Worm (Caenorhabditis elegans) whole organism, mixed stage, embryonic: ENCODE results near the gene C50D2.2.

Experiments used
- M03D4.4 ChIP-seq: sonication (generic microtip); optimal IDR thresholded peaks from 2 replicates; lab custom pipeline; 2017; ENCODE audit warnings: mild to moderate bottlenecking, missing genetic modification characterization, missing compliant biosample characterization
- bed-3 ChIP-seq: fragments of 200-800 bp; sonication (Bioruptor generic); optimal IDR thresholded peaks from 3 replicates; lab custom pipeline; 2018; ENCODE audit warnings: mild to moderate bottlenecking, missing genetic modification characterization, moderate library complexity, missing compliant biosample characterization
- blmp-1 ChIP-seq: fragments of 150-350 bp; optimal IDR thresholded peaks from 2 replicates; lab custom pipeline; 2014; ENCODE audit warnings: missing biosample characterization, missing genetic modification characterization
- ceh-39 ChIP-seq: fragments of 150-350 bp; optimal IDR thresholded peaks from 2 replicates; lab custom pipeline; 2014; ENCODE audit warnings: missing biosample characterization, missing genetic modification characterization
- ceh-43 ChIP-seq: fragments of 200-800 bp; sonication (Bioruptor generic); optimal IDR thresholded peaks from 2 replicates; lab custom pipeline; 2018; ENCODE audit warnings: mild to moderate bottlenecking, missing genetic modification characterization, moderate library complexity, missing compliant biosample characterization
- ceh-83 ChIP-seq: fragments of 200-800 bp; sonication (Bioruptor generic); optimal IDR thresholded peaks from 2 replicates; lab custom pipeline; 2018; ENCODE audit warnings: mild to moderate bottlenecking, missing genetic modification characterization, missing compliant biosample characterization
- cnd-1 ChIP-seq: fragments of 200-800 bp; sonication (Bioruptor generic); optimal IDR thresholded peaks from 2 replicates; lab custom pipeline; 2018; ENCODE audit warnings: mild to moderate bottlenecking, missing genetic modification characterization, missing compliant biosample characterization
- drap-1 ChIP-seq: fragments of 200-800 bp; sonication (Bioruptor generic); optimal IDR thresholded peaks from 3 replicates; lab custom pipeline; 2018; ENCODE audit warnings: mild to moderate bottlenecking, missing genetic modification characterization, missing compliant biosample characterization
- elt-1 ChIP-seq: sonication (generic microtip); optimal IDR thresholded peaks from 2 replicates; lab custom pipeline; 2017; ENCODE audit warnings: missing genetic modification characterization, mild to moderate bottlenecking, missing compliant biosample characterization, antibody characterized with exemption, moderate library complexity, borderline replicate concordance; ENCODE audit not compliant: insufficient read depth
- elt-3 ChIP-seq: fragments of 150-350 bp; optimal IDR thresholded peaks from 2 replicates; lab custom pipeline; 2014; ENCODE audit warnings: missing biosample characterization, missing genetic modification characterization
- flh-1 ChIP-seq: fragments of 200-800 bp; sonication (Bioruptor generic); optimal IDR thresholded peaks from 2 replicates; lab custom pipeline; 2018; ENCODE audit warnings: mild to moderate bottlenecking, missing genetic modification characterization, moderate library complexity, missing compliant biosample characterization
- ham-2 ChIP-seq: fragments of 200-800 bp; sonication (Bioruptor generic); optimal IDR thresholded peaks from 2 replicates; lab custom pipeline; 2018; ENCODE audit warnings: mild to moderate bottlenecking, missing genetic modification characterization, missing compliant biosample characterization
- hlh-1 ChIP-seq: fragments of 150-350 bp; optimal IDR thresholded peaks from 2 replicates; lab custom pipeline; 2014; ENCODE audit warnings: missing biosample characterization, missing genetic modification reagents, missing genetic modification characterization
- lin-32 ChIP-seq: fragments of 200-800 bp; sonication (Bioruptor generic); optimal IDR thresholded peaks from 2 replicates; lab custom pipeline; 2018; ENCODE audit warnings: mild to moderate bottlenecking, missing genetic modification characterization, missing compliant biosample characterization
- lsy-2 ChIP-seq: fragments of 150-350 bp; optimal IDR thresholded peaks from 2 replicates; lab custom pipeline; 2014; ENCODE audit warnings: missing biosample characterization, missing genetic modification characterization
- mab-5 ChIP-seq: fragments of 150-350 bp; optimal IDR thresholded peaks from 2 replicates; lab custom pipeline; 2014; ENCODE audit warnings: missing biosample characterization, missing genetic modification characterization
- mep-1 ChIP-seq: fragments of 150-350 bp; optimal IDR thresholded peaks from 2 replicates; lab custom pipeline; 2017; ENCODE audit warnings: missing biosample characterization, missing genetic modification reagents, missing genetic modification characterization, inconsistent platforms
- mls-2 ChIP-seq: sonication (generic microtip); optimal IDR thresholded peaks from 2 replicates; lab custom pipeline; 2016; ENCODE audit warnings: mild to moderate bottlenecking, missing genetic modification characterization, moderate library complexity, missing compliant biosample characterization
- nhr-12 ChIP-seq: fragments of 150-350 bp; optimal IDR thresholded peaks from 2 replicates; lab custom pipeline; 2014; ENCODE audit warnings: missing biosample characterization, missing genetic modification characterization
- nhr-2 ChIP-seq: fragments of 150-350 bp; optimal IDR thresholded peaks from 2 replicates; lab custom pipeline; 2014; ENCODE audit warnings: missing biosample characterization, missing genetic modification characterization
- nhr-237 ChIP-seq: fragments of 150-350 bp; optimal IDR thresholded peaks from 2 replicates; lab custom pipeline; 2014; ENCODE audit warnings: missing biosample characterization, missing genetic modification characterization
- nhr-28 ChIP-seq: fragments of 150-350 bp; optimal IDR thresholded peaks from 2 replicates; lab custom pipeline; 2014; ENCODE audit warnings: missing biosample characterization, missing genetic modification characterization
- nhr-76 ChIP-seq: sonication (generic microtip); optimal IDR thresholded peaks from 2 replicates; lab custom pipeline; 2017; ENCODE audit warnings: missing biosample characterization, missing genetic modification characterization
- pha-4 ChIP-seq: fragments of 150-350 bp; optimal IDR thresholded peaks from 2 replicates; lab custom pipeline; 2018; ENCODE audit warnings: missing biosample characterization, missing genetic modification reagents, missing genetic modification characterization
- sem-2 ChIP-seq: fragments of 200-800 bp; sonication (Bioruptor generic); optimal IDR thresholded peaks from 2 replicates; lab custom pipeline; 2018; ENCODE audit warnings: mild to moderate bottlenecking, missing genetic modification characterization, missing compliant biosample characterization
- snpc-4 ChIP-seq: fragments of 150-350 bp; optimal IDR thresholded peaks from 2 replicates; lab custom pipeline; 2014; ENCODE audit warnings: missing biosample characterization, missing genetic modification characterization
- sptf-1 ChIP-seq: sonication (generic microtip); optimal IDR thresholded peaks from 2 replicates; lab custom pipeline; 2017; ENCODE audit warnings: mild to moderate bottlenecking, missing genetic modification characterization, moderate library complexity, missing compliant biosample characterization
- tbx-8 ChIP-seq: fragments of 200-800 bp; sonication (Bioruptor generic); optimal IDR thresholded peaks from 2 replicates; lab custom pipeline; 2018; ENCODE audit warnings: mild to moderate bottlenecking, missing genetic modification characterization, moderate library complexity, missing compliant biosample characterization
- unc-120 ChIP-seq: sonication (generic microtip); optimal IDR thresholded peaks from 2 replicates; lab custom pipeline; 2017; ENCODE audit warnings: missing genetic modification characterization, missing compliant biosample characterization; ENCODE audit not compliant: poor library complexity, severe bottlenecking
- unc-39 ChIP-seq: fragments of 150-350 bp; optimal IDR thresholded peaks from 2 replicates; lab custom pipeline; 2014; ENCODE audit warnings: missing biosample characterization, missing genetic modification characterization
- unc-62 ChIP-seq: fragments of 150-350 bp; optimal IDR thresholded peaks from 2 replicates; lab custom pipeline; 2014; ENCODE audit warnings: missing biosample characterization, missing genetic modification reagents, missing genetic modification characterization
- zip-8 ChIP-seq: fragments of 150-350 bp; optimal IDR thresholded peaks from 2 replicates; lab custom pipeline; 2014; ENCODE audit warnings: missing biosample characterization, missing genetic modification characterization
- ztf-11 ChIP-seq: fragments of 150-350 bp; optimal IDR thresholded peaks from 2 replicates; lab custom pipeline; 2014; ENCODE audit warnings: missing biosample characterization, missing genetic modification characterization

The C50D2.2 gene

DNA sequence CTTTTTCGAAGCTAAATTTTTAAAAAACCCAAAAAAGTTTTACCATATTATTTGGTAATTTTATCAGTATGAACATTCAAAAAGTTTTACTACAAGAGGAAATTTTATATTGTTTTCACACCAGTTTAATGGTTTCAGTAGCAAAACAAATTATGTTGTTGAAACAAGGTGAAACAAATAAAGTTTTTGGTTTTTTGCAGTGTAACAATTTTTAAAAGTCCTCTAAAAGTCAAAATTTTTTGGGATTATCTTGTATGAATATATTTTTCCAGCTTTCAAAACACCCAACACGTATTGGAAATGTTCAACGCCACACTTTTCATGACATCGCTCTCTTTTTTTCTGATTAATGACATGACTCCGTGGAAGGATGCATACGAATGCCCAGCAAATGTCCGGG, 8.0 kb downstream of the C50D2.2 start, which contains the start of gene srt-54:
Gene srt-54, plus strand, starts transcription at position 301 of the 400 bp plus-strand sequence.
- TF ChIP-seq bed-3 (GFP tag; lab: Kevin White, UChicago) (no peak), nhr-76 (tag; lab: Kevin White, UChicago) (no peak), ham-2 (GFP tag; lab: Kevin White, UChicago) (no peak), unc-120 (tag; lab: Kevin White, UChicago) (no peak), snpc-4 (tag; lab: Kevin White, UChicago) (no peak), flh-1 (GFP tag; lab: Kevin White, UChicago) (no peak), blmp-1 (tag; lab: Kevin White, UChicago) (no peak), elt-1 (tag; lab: Kevin White, UChicago) (no peak), cnd-1 (tag; lab: Kevin White, UChicago) (no peak), drap-1 (GFP tag; lab: Kevin White, UChicago) (no peak), sptf-1 (tag; lab: Kevin White, UChicago) (no peak), ceh-83 (GFP tag; lab: Kevin White, UChicago) (no peak), ceh-39 (tag; lab: Kevin White, UChicago) (no peak), nhr-2 (no peak), unc-62 (no peak), sem-2 (GFP tag; lab: Kevin White, UChicago) (no peak), nhr-28 (tag; lab: Kevin White, UChicago) (no peak), M03D4.4 (tag; lab: Kevin White, UChicago) (no peak), pha-4 (no peak), nhr-237 (tag; lab: Kevin White, UChicago) (no peak)

DNA sequence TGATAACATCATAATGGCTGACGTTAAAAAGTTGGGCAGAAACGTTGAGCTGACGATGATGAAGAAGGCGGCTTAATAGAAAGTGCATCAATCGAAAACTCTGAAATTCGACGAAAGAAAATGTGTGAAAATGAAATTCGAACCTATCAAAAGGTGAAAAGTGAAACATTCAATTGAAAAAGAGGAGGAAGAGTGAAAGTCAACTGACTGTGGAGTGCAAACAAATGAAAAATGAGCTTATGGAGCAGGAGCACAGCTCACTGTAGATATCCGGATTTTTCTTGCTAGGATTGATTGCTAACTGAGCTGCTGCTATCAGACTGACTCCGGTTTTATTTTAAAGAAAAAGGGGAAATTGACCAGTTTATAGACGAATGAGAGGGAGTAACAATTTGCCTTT, 12.2 kb downstream of the C50D2.2 start, which contains the start of gene K10B4.3:
Gene K10B4.3, minus strand, starts transcription at position 101 of the 400 bp plus-strand sequence.
- TF ChIP-seq hlh-1, result no peak
- TF ChIP-seq zip-8, result no peak
- TF ChIP-seq ceh-83 (GFP tag; lab: Kevin White, UChicago), result no peak
- no peak for TF ChIP-seq mls-2 (tag; lab: Kevin White, UChicago)
- TF ChIP-seq nhr-237 (tag; lab: Kevin White, UChicago), result no peak
- TF ChIP-seq nhr-28 (tag; lab: Kevin White, UChicago), result no peak
- no peak for TF ChIP-seq sem-2 (GFP tag; lab: Kevin White, UChicago)
- no peak for TF ChIP-seq lsy-2
- no peak for TF ChIP-seq cnd-1 (tag; lab: Kevin White, UChicago)
- no peak for TF ChIP-seq ceh-43 (GFP tag; lab: Kevin White, UChicago)
- TF ChIP-seq elt-3 (tag; lab: Kevin White, UChicago), result no peak
- no peak for TF ChIP-seq tbx-8

DNA sequence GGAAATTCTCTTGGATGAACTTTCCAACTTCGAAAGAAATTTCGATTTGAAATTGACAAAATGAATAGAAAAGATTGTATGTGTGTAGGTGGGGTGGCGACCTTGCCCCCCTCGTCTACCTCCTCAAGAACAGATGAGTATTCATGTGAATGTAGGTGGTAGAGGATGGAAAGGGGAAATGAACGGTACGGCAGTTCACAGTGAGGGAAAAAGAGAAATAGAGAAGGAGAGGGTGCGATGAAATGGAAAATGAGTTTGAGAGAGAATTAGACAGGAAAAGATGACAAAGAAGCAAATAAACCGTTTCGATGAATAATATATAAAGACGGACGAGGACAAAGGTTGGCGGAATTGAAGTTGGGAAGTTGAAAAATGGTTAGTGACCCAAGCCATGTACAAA, 13.0 kb downstream of the C50D2.2 start:
- no peak for TF ChIP-seq ceh-39 (tag; lab: Kevin White, UChicago)
- peak; percentile 75 for TF ChIP-seq nhr-2
- no peak for TF ChIP-seq elt-1 (tag; lab: Kevin White, UChicago)
- no peak for TF ChIP-seq nhr-237 (tag; lab: Kevin White, UChicago)
- TF ChIP-seq mls-2 (tag; lab: Kevin White, UChicago), result no peak
- no peak for TF ChIP-seq nhr-12
- TF ChIP-seq elt-3 (tag; lab: Kevin White, UChicago), result no peak
- TF ChIP-seq mab-5 (tag; lab: Kevin White, UChicago), result no peak

DNA sequence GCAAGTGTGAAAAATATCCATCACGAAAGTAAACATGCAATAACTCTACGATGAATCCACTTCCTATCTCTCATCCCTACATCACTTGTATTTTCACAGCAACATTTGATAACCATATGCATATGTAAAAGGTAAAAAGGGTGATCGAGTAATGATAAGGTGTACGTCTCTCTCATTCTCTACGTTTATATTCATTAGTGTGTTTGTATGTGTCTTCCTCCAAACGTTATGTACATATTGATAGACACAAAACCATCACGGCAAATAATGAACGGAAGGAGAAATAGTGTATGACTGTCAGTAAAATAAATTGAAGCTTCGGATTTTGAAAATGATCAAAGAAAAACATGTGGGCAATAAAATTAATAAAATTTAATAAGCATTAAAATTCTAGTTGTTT, 13.5 kb downstream of the C50D2.2 start:
- TF ChIP-seq ceh-83 (GFP tag; lab: Kevin White, UChicago), result no peak
- TF ChIP-seq ceh-43 (GFP tag; lab: Kevin White, UChicago), result no peak
- no peak for TF ChIP-seq sptf-1 (tag; lab: Kevin White, UChicago)
- no peak for TF ChIP-seq ztf-11
- TF ChIP-seq lsy-2, result no peak
- TF ChIP-seq ham-2 (GFP tag; lab: Kevin White, UChicago), result no peak

DNA sequence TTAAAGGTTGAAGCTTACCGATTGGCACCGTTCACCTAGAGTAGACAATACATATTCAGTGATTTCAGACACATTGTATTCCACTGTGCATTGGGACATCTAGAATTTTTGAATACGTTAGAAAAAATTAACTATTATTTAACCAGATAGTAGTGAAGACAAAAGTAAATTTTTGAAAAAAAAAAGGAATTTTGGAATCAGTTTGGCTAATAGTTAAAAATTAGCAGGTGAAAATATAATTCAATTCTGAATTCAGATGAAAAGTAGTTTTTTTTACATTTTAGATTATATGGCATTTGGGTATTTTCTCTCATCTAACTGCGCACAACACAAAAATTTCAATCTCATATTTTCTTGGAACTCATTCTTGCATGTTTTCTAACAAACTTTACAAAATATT, 15.9 kb downstream of the C50D2.2 start, which contains the start of gene nmur-2:
Gene nmur-2, minus strand, starts transcription at position 101 of the 400 bp plus-strand sequence.
- TF ChIP-seq snpc-4 (tag; lab: Kevin White, UChicago) (no peak), blmp-1 (tag; lab: Kevin White, UChicago) (no peak), lsy-2 (no peak), nhr-237 (tag; lab: Kevin White, UChicago) (no peak), tbx-8 (no peak), mls-2 (tag; lab: Kevin White, UChicago) (no peak), cnd-1 (tag; lab: Kevin White, UChicago) (no peak), sptf-1 (tag; lab: Kevin White, UChicago) (no peak), mep-1 (tag; lab: Kevin White, UChicago) (no peak), nhr-28 (tag; lab: Kevin White, UChicago) (no peak), ceh-83 (GFP tag; lab: Kevin White, UChicago) (no peak), unc-39 (tag; lab: Kevin White, UChicago) (no peak), zip-8 (no peak), ceh-39 (tag; lab: Kevin White, UChicago) (no peak), lin-32 (GFP tag; lab: Kevin White, UChicago) (no peak), ham-2 (GFP tag; lab: Kevin White, UChicago) (no peak)
